Worm (Caenorhabditis elegans): Measurements from ENCODE around the gene R11F4.2.

DNA sequence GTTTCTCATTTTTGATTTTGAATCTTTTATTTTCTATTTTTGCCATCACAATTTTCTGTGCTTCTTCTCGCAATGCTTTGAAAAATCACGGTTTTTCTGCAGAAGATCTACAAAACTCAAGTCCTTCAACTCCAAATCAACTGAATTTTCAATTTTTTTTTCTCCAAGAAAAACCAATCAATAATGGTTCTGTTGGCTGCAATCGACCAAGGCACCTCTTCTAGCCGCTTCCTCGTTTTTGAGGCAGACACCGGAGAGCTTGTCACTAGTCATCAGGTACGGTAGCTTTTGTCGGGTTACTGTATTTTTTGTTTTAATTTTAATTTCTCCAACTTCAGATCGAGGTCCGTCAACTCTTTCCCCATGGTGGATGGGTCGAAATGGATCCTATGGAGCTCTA is 9.0 kb downstream of the R11F4.2 start, which contains the start of gene R11F4.1:
- TF ChIP-seq nfya-1 (tag; optimal IDR thresholded peaks at IDR 0.05; ENCODE audit: borderline replicate concordance, insufficient read depth) (no peak), Y95B8A.8 (GFP tag; IDR thresholded peaks at IDR 0.05) (no peak), xnd-1 (tag; optimal IDR thresholded peaks at IDR 0.05) (no peak)

All from whole organism, young adult.